Worm (Caenorhabditis elegans) whole organism, L1 larva: ENCODE results near the gene acdh-7.

Experiments
- C16A3.4 ChIP-seq: fragments of 150-350 bp; optimal IDR thresholded peaks from 2 replicates; lab custom pipeline; 2014; ENCODE audit warnings: missing biosample characterization, missing genetic modification characterization
- F16B12.6 ChIP-seq: fragments of 150-350 bp; optimal IDR thresholded peaks from 2 replicates; lab custom pipeline; 2014; ENCODE audit warnings: missing biosample characterization, missing genetic modification characterization
- Y116A8C.19 ChIP-seq: sonication (generic microtip); optimal IDR thresholded peaks from 2 replicates; lab custom pipeline; 2016; ENCODE audit warnings: missing compliant biosample characterization, missing genetic modification characterization, borderline replicate concordance
- aha-1 ChIP-seq: fragments of 150-350 bp; optimal IDR thresholded peaks from 2 replicates; lab custom pipeline; 2014; ENCODE audit warnings: missing biosample characterization, missing genetic modification characterization
- alr-1 ChIP-seq: fragments of 200-800 bp; sonication (Bioruptor generic); optimal IDR thresholded peaks from 2 replicates; lab custom pipeline; 2018; ENCODE audit warnings: borderline replicate concordance, mild to moderate bottlenecking, missing genetic modification characterization, missing compliant biosample characterization
- aly-2 ChIP-seq: fragments of 150-350 bp; optimal IDR thresholded peaks from 2 replicates; lab custom pipeline; 2014; ENCODE audit warnings: missing biosample characterization, missing genetic modification characterization
- blmp-1 ChIP-seq: fragments of 150-350 bp; optimal IDR thresholded peaks from 2 replicates; lab custom pipeline; 2014; ENCODE audit warnings: missing biosample characterization, missing genetic modification characterization
- ceh-82 ChIP-seq, 3 experiments: fragments of 150-350 bp in 1 of 3; sonication (generic microtip) in 2 of 3; optimal IDR thresholded peaks; 2 replicates each; lab custom pipeline; 2014 to 2017; ENCODE audit warnings: missing biosample characterization in 3 of 3, missing genetic modification characterization in 3 of 3
- ceh-88 ChIP-seq: fragments of 200-800 bp; sonication (Bioruptor generic); IDR thresholded peaks from 2 replicates; pipeline ENCODE4 v1.3.6; 2022; ENCODE audit warnings: missing genetic modification characterization, missing compliant biosample characterization
- ces-1 ChIP-seq: fragments of 150-350 bp; optimal IDR thresholded peaks from 2 replicates; lab custom pipeline; 2014; ENCODE audit warnings: missing biosample characterization, missing genetic modification reagents, missing genetic modification characterization
- dpl-1 ChIP-seq, 3 experiments: fragments of 150-350 bp in 2 of 3; sonication (generic microtip) in 1 of 3; optimal IDR thresholded peaks; 2 replicates each; lab custom pipeline; 2014 to 2017; ENCODE audit warnings: missing biosample characterization in 3 of 3, missing genetic modification characterization in 3 of 3, missing genetic modification reagents in 3 of 3
- dsc-1 ChIP-seq: sonication (generic microtip); optimal IDR thresholded peaks from 2 replicates; lab custom pipeline; 2016; ENCODE audit warnings: mild to moderate bottlenecking, missing genetic modification characterization, missing compliant biosample characterization
- efl-1 ChIP-seq, 4 experiments: fragments of 150-350 bp; optimal IDR thresholded peaks in 3 of 4; peaks in 1 of 4; 1 replicate in 1 of 4; 2 replicates in 3 of 4; lab custom pipeline; 2014; ENCODE audit warnings: missing biosample characterization in 2 of 4, missing genetic modification characterization in 2 of 4, missing genetic modification reagents in 2 of 4
- efl-3 ChIP-seq: fragments of 200-800 bp; sonication (Bioruptor generic); optimal IDR thresholded peaks from 2 replicates; lab custom pipeline; 2018; ENCODE audit warnings: mild to moderate bottlenecking, missing genetic modification characterization, missing compliant biosample characterization
- egl-13 ChIP-seq: sonication (generic microtip); optimal IDR thresholded peaks from 2 replicates; lab custom pipeline; 2016; ENCODE audit warnings: missing genotype, missing genetic modification reagents, missing genetic modification characterization, missing compliant biosample characterization
- egl-27 ChIP-seq, 2 experiments: fragments of 150-350 bp in 1 of 2; sonication (generic microtip); optimal IDR thresholded peaks; 3 replicates each; lab custom pipeline; 2017 to 2018; ENCODE audit warnings: missing biosample characterization in 2 of 2, missing genetic modification characterization in 2 of 2, missing genetic modification reagents in 2 of 2
- ets-5 ChIP-seq: fragments of 200-800 bp; sonication (Bioruptor generic); IDR thresholded peaks from 2 replicates; pipeline ENCODE4 v1.3.6; 2022; ENCODE audit warnings: missing genetic modification characterization, missing compliant biosample characterization
- fkh-4 ChIP-seq: sonication (generic microtip); optimal IDR thresholded peaks from 2 replicates; lab custom pipeline; 2016; ENCODE audit warnings: missing compliant biosample characterization, missing genetic modification characterization, borderline replicate concordance
- fkh-8 ChIP-seq: sonication (generic microtip); optimal IDR thresholded peaks from 2 replicates; lab custom pipeline; 2016; ENCODE audit warnings: mild to moderate bottlenecking, missing genetic modification characterization, missing compliant biosample characterization
- hlh-17 ChIP-seq: fragments of 200-800 bp; sonication (Bioruptor generic); optimal IDR thresholded peaks from 2 replicates; lab custom pipeline; 2018; ENCODE audit warnings: missing genetic modification characterization, mild to moderate bottlenecking, missing compliant biosample characterization, moderate library complexity, borderline replicate concordance
- hlh-4 ChIP-seq: sonication (generic microtip); optimal IDR thresholded peaks from 2 replicates; lab custom pipeline; 2016; ENCODE audit warnings: mild to moderate bottlenecking, missing genetic modification characterization, missing compliant biosample characterization
- hpl-2 ChIP-seq: fragments of 150-350 bp; optimal IDR thresholded peaks from 2 replicates; lab custom pipeline; 2014; ENCODE audit warnings: missing biosample characterization, missing genetic modification reagents, missing genetic modification characterization
- isw-1 ChIP-seq: fragments of 200-800 bp; sonication (Bioruptor generic); IDR thresholded peaks from 2 replicates; pipeline ENCODE4 v1.3.6; 2022; ENCODE audit warnings: missing genetic modification characterization, missing compliant biosample characterization
- lin-15B ChIP-seq: fragments of 150-350 bp; sonication (generic microtip); optimal IDR thresholded peaks from 3 replicates; lab custom pipeline; 2014; ENCODE audit warnings: missing biosample characterization, missing genetic modification characterization
- lin-39 ChIP-seq: fragments of 150-350 bp; optimal IDR thresholded peaks from 2 replicates; lab custom pipeline; 2014; ENCODE audit warnings: missing biosample characterization, missing genetic modification reagents, missing genetic modification characterization
- lir-3 ChIP-seq: sonication (generic microtip); optimal IDR thresholded peaks from 2 replicates; lab custom pipeline; 2016; ENCODE audit warnings: mild to moderate bottlenecking, missing genetic modification characterization, moderate library complexity, missing compliant biosample characterization; ENCODE audit not compliant: poor library complexity
- lsy-2 ChIP-seq, 2 experiments: fragments of 150-350 bp; optimal IDR thresholded peaks; 2 replicates each; lab custom pipeline; 2014; ENCODE audit warnings: missing biosample characterization in 2 of 2, missing genetic modification characterization in 2 of 2
- mab-9 ChIP-seq: fragments of 200-800 bp; sonication (Bioruptor generic); IDR thresholded peaks from 2 replicates; pipeline ENCODE4 v1.3.6; 2022; ENCODE audit warnings: missing genetic modification reagents, missing genetic modification characterization, missing compliant biosample characterization
- mdl-1 ChIP-seq, 2 experiments: fragments of 150-350 bp; optimal IDR thresholded peaks; 2 replicates each; lab custom pipeline; 2014 to 2017; ENCODE audit warnings: missing biosample characterization in 2 of 2, missing genetic modification characterization in 2 of 2, inconsistent platforms in 1 of 2
- mef-2 ChIP-seq: fragments of 150-350 bp; optimal IDR thresholded peaks from 2 replicates; lab custom pipeline; 2014; ENCODE audit warnings: missing biosample characterization, missing genetic modification characterization
- nhr-11 ChIP-seq: fragments of 150-350 bp; optimal IDR thresholded peaks from 2 replicates; lab custom pipeline; 2014; ENCODE audit warnings: missing biosample characterization, missing genetic modification characterization
- nhr-19 ChIP-seq: fragments of 200-800 bp; sonication (Bioruptor generic); conservative IDR thresholded peaks from 2 replicates; pipeline ENCODE4 v1.3.6; 2022; ENCODE audit warnings: missing genetic modification characterization, missing compliant biosample characterization
- nhr-237 ChIP-seq: fragments of 150-350 bp; optimal IDR thresholded peaks from 2 replicates; lab custom pipeline; 2014; ENCODE audit warnings: missing biosample characterization, missing genetic modification characterization
- nhr-28 ChIP-seq: fragments of 150-350 bp; optimal IDR thresholded peaks from 2 replicates; lab custom pipeline; 2014; ENCODE audit warnings: missing biosample characterization, missing genetic modification characterization
- nhr-47 ChIP-seq: sonication (generic microtip); optimal IDR thresholded peaks from 2 replicates; lab custom pipeline; 2016; ENCODE audit warnings: mild to moderate bottlenecking, missing genetic modification characterization, moderate library complexity, missing compliant biosample characterization
- nhr-71 ChIP-seq: sonication (generic microtip); optimal IDR thresholded peaks from 2 replicates; lab custom pipeline; 2016; ENCODE audit warnings: mild to moderate bottlenecking, missing genetic modification characterization, moderate library complexity, missing compliant biosample characterization
- nhr-84 ChIP-seq: sonication (generic microtip); optimal IDR thresholded peaks from 2 replicates; lab custom pipeline; 2017; ENCODE audit warnings: missing biosample characterization, missing genetic modification characterization
- nhr-90 ChIP-seq: sonication (generic microtip); optimal IDR thresholded peaks from 2 replicates; lab custom pipeline; 2016; ENCODE audit warnings: mild to moderate bottlenecking, missing genetic modification characterization, missing compliant biosample characterization; ENCODE audit not compliant: poor library complexity
- skn-1 ChIP-seq: fragments of 150-350 bp; optimal IDR thresholded peaks from 2 replicates; lab custom pipeline; 2014; ENCODE audit warnings: missing biosample characterization, missing genetic modification characterization
- sptf-1 ChIP-seq: fragments of 150-350 bp; optimal IDR thresholded peaks from 2 replicates; lab custom pipeline; 2014; ENCODE audit warnings: missing biosample characterization, missing genetic modification characterization
- tbx-2 ChIP-seq: sonication (generic microtip); optimal IDR thresholded peaks from 2 replicates; lab custom pipeline; 2016; ENCODE audit warnings: missing genetic modification characterization, missing compliant biosample characterization
- tlp-1 ChIP-seq: fragments of 150-350 bp; optimal IDR thresholded peaks from 2 replicates; lab custom pipeline; 2014; ENCODE audit warnings: missing biosample characterization, missing genetic modification characterization
- unc-130 ChIP-seq: fragments of 150-350 bp; optimal IDR thresholded peaks from 2 replicates; lab custom pipeline; 2017; ENCODE audit warnings: missing biosample characterization, missing genetic modification characterization, inconsistent platforms
- unc-62 ChIP-seq: fragments of 150-350 bp; optimal IDR thresholded peaks from 2 replicates; lab custom pipeline; 2014; ENCODE audit warnings: missing biosample characterization, missing genetic modification reagents, missing genetic modification characterization
- unc-98 ChIP-seq: fragments of 200-800 bp; sonication (Bioruptor generic); IDR thresholded peaks from 2 replicates; pipeline ENCODE4 v1.3.6; 2022; ENCODE audit warnings: missing genetic modification characterization, missing compliant biosample characterization
- vab-15 ChIP-seq: sonication (generic microtip); optimal IDR thresholded peaks from 2 replicates; lab custom pipeline; 2017; ENCODE audit warnings: missing genotype, mild to moderate bottlenecking, missing genetic modification characterization, missing compliant biosample characterization
- zag-1 ChIP-seq: fragments of 150-350 bp; optimal IDR thresholded peaks from 2 replicates; lab custom pipeline; 2014; ENCODE audit warnings: missing biosample characterization, missing genetic modification characterization
- ztf-11 ChIP-seq, 2 experiments: sonication (generic microtip); optimal IDR thresholded peaks; 2 replicates each; lab custom pipeline; 2016 to 2017; ENCODE audit warnings: missing genetic modification characterization in 2 of 2, missing biosample characterization in 1 of 2, missing compliant biosample characterization in 1 of 2
- ztf-4 ChIP-seq: fragments of 150-350 bp; optimal IDR thresholded peaks from 2 replicates; lab custom pipeline; 2014; ENCODE audit warnings: missing biosample characterization, missing genetic modification characterization

The acdh-7 gene

DNA sequence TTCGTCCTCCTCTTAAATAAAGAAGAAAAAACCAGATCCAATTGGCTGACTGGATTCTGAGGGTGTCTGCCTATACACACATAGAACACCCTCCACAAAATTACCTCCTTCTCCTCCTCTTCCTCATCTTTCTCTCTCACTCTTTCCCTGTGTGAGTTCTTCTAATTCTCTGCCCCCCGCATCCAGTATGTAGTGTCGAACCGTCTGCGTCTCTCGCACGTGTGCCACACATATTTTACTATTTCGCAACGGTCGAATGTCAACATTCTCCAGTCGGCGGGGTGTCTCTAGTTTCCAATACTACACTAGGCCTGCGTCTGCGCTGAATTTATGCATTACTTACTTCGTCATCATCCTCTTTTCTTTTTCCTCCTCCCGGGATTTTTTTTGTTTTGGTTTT, 32.5 kb downstream of the acdh-7 start (continued):
- TF ChIP-seq nhr-47 (tag; lab: Kevin White, UChicago) (peak; percentile 67), tbx-2 (tag; lab: Kevin White, UChicago) (peak; percentile 54), F16B12.6 (peak; percentile 2), efl-1 (optimal IDR thresholded peaks at IDR 0.05; lab: Kevin White, UChicago) (peak; percentile 50 to 68), efl-1 (GFP tag; optimal IDR thresholded peaks at IDR 0.05 in 1 of 2; lab: Kevin White, UChicago) (peak in 1 of 2 experiments; percentile 93), zag-1 (tag; lab: Kevin White, UChicago) (no peak), ztf-4 (tag; lab: Kevin White, UChicago) (no peak), nhr-11 (peak; percentile 17), C16A3.4 (tag; lab: Kevin White, UChicago) (peak; percentile 70)

DNA sequence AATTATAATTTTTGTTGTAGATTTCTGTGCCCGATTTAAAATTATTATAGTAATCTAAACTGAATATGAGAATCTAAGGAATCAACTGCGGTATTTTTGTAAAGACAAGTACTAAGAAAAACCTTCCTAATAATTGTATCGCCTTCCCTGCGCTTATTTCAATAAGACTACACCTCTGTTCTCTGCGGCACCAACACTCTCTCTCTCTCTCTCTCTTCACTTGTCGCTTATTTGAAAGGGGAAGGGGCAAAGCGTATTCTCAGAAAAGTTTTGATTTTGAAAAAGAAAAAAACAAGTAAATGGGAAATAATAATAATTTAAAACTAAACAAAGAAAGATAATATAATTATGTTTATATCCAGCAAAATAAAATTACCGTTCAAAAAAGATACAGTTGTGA, 35.7 kb downstream of the acdh-7 start:
- TF ChIP-seq ets-5 (GFP tag; lab: Robert Waterston, UW) (no peak), egl-27 (tag; optimal IDR thresholded peaks at IDR 0.05; lab: Kevin White, UChicago) (no peak), vab-15 (tag; lab: Kevin White, UChicago) (no peak), ceh-82 (tag; optimal IDR thresholded peaks at IDR 0.05; lab: Kevin White, UChicago) (peak; percentile 86 to 89 (median 88)), ceh-88 (GFP tag; lab: Robert Waterston, UW) (no peak; the same call in 1 of the 2 replicates), unc-62 (GFP tag; lab: Kevin White, UChicago) (no peak), egl-13 (tag; lab: Kevin White, UChicago) (no peak), skn-1 (tag; lab: Kevin White, UChicago) (peak; percentile 77), sptf-1 (tag; lab: Kevin White, UChicago) (no peak), nhr-19 (GFP tag; lab: Robert Waterston, UW) (peak; percentile 69), nhr-237 (tag; lab: Kevin White, UChicago) (peak; percentile 68), Y116A8C.19 (tag; lab: Kevin White, UChicago) (no peak), ztf-11 (tag; optimal IDR thresholded peaks at IDR 0.05; lab: Kevin White, UChicago) (no peak), unc-130 (tag; lab: Kevin White, UChicago) (peak; percentile 41), dpl-1 (GFP tag; optimal IDR thresholded peaks at IDR 0.05; lab: Kevin White, UChicago) (peak in 1 of 3 experiments; percentile 23), aha-1 (tag; lab: Kevin White, UChicago) (no peak), mdl-1 (tag; optimal IDR thresholded peaks at IDR 0.05; lab: Kevin White, UChicago) (peak in 1 of 2 experiments; percentile 48), ztf-4 (tag; lab: Kevin White, UChicago) (peak; percentile 8), lsy-2 (tag; optimal IDR thresholded peaks at IDR 0.05; lab: Kevin White, UChicago) (peak; percentile 57 to 69), lin-15B (tag; lab: Kevin White, UChicago) (no peak), nhr-84 (tag; lab: Kevin White, UChicago) (no peak), fkh-8 (tag; lab: Kevin White, UChicago) (peak; percentile 53), tbx-2 (tag; lab: Kevin White, UChicago) (peak; percentile 61), hpl-2 (peak; percentile 15), mab-9 (GFP tag; lab: Robert Waterston, UW) (no peak), efl-3 (GFP tag; lab: Kevin White, UChicago) (no peak), isw-1 (GFP tag; lab: Robert Waterston, UW) (peak; percentile 4; the same call in 1 of the 2 replicates), ces-1 (GFP tag; lab: Kevin White, UChicago) (no peak), nhr-71 (tag; lab: Kevin White, UChicago) (peak; percentile 75), tlp-1 (tag; lab: Kevin White, UChicago) (no peak), efl-1 (optimal IDR thresholded peaks at IDR 0.05; lab: Kevin White, UChicago) (peak; percentile 53 to 68), efl-1 (GFP tag; optimal IDR thresholded peaks at IDR 0.05 in 1 of 2; lab: Kevin White, UChicago) (peak; percentile 5 to 40), hlh-4 (no peak), dsc-1 (tag; lab: Kevin White, UChicago) (no peak), nhr-28 (no peak), blmp-1 (tag; lab: Kevin White, UChicago) (peak; percentile 14), aly-2 (tag; lab: Kevin White, UChicago) (no peak), lir-3 (tag; lab: Kevin White, UChicago) (peak; percentile 25), zag-1 (tag; lab: Kevin White, UChicago) (no peak), nhr-47 (tag; lab: Kevin White, UChicago) (peak; percentile 85), unc-98 (GFP tag; lab: Robert Waterston, UW) (no peak), alr-1 (tag; lab: Kevin White, UChicago) (no peak), hlh-17 (GFP tag; lab: Kevin White, UChicago) (no peak), fkh-4 (tag; lab: Kevin White, UChicago) (no peak), lin-39 (tag; lab: Kevin White, UChicago) (peak; percentile 67), mef-2 (tag; lab: Kevin White, UChicago) (no peak), nhr-90 (tag; lab: Kevin White, UChicago) (peak; percentile 75)
